Worm (Caenorhabditis elegans): ENCODE data around the gene Y43F8B.19.

DNA sequence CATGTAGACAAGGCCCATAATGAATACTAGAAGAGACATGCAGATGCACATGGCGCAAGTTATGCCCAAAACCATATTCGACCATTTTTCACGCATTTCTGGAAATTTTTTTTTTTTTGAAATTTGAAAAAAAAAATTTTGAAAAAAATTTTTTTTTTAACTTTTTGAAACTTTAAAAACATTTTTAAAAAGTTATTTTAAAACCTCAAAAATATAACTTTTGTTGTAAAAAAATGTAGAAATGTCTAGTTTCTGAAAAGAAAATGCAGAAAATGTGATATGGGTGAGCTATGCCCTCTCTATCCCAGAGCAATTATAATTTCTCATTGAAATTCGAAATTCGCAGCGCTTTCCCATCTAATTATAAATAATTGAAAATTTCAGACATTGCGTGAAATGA, 37.6 kb upstream of the Y43F8B.19 start, which contains the start of gene Y43F8B.20:
- TF ChIP-seq fkh-10 (GFP tag; optimal IDR thresholded peaks at IDR 0.05), result no peak
- TF ChIP-seq zag-1 (tag; optimal IDR thresholded peaks at IDR 0.05), result no peak
- no peak for TF ChIP-seq nhr-67 (tag; optimal IDR thresholded peaks at IDR 0.05)
- TF ChIP-seq aly-2 (tag; optimal IDR thresholded peaks at IDR 0.05), result no peak
- TF ChIP-seq lsy-12 (tag; optimal IDR thresholded peaks at IDR 0.05), result no peak
- no peak for TF ChIP-seq elt-2 (tag; optimal IDR thresholded peaks at IDR 0.05)
- TF ChIP-seq elt-3 (tag; optimal IDR thresholded peaks at IDR 0.05), result no peak
- TF ChIP-seq nhr-11 (tag; optimal IDR thresholded peaks at IDR 0.05), result no peak
- TF ChIP-seq snpc-4 (tag; optimal IDR thresholded peaks at IDR 0.05), result no peak
- no peak for TF ChIP-seq nhr-23 (tag; optimal IDR thresholded peaks at IDR 0.05)
- TF ChIP-seq mdl-1 (tag; optimal IDR thresholded peaks at IDR 0.05), result no peak
- TF ChIP-seq tbx-2 (tag; optimal IDR thresholded peaks at IDR 0.05), result no peak
- no peak for TF ChIP-seq daf-12 (tag; optimal IDR thresholded peaks at IDR 0.05)
- TF ChIP-seq ZK546.5 (tag; optimal IDR thresholded peaks at IDR 0.05), result no peak

Data from whole organism, L3 larva.